Worm (Caenorhabditis elegans) whole organism, late embryonic: Measurements from ENCODE around the gene clec-231.

Experiments used
- ahr-1 ChIP-seq: sonication (generic microtip); optimal IDR thresholded peaks from 2 replicates; lab custom pipeline; 2016; ENCODE audit warnings: missing genetic modification characterization, missing compliant biosample characterization
- ama-1 ChIP-seq: fragments of 150-350 bp; optimal IDR thresholded peaks from 2 replicates; lab custom pipeline; 2014
- ceh-14 ChIP-seq: sonication (generic microtip); optimal IDR thresholded peaks from 2 replicates; lab custom pipeline; 2016; ENCODE audit warnings: missing genotype, missing genetic modification characterization, missing compliant biosample characterization
- ceh-18 ChIP-seq: sonication (generic microtip); optimal IDR thresholded peaks from 2 replicates; lab custom pipeline; 2016; ENCODE audit warnings: missing genetic modification characterization, missing compliant biosample characterization
- ceh-34 ChIP-seq: sonication (generic microtip); optimal IDR thresholded peaks from 2 replicates; lab custom pipeline; 2016; ENCODE audit warnings: mild to moderate bottlenecking, missing genetic modification characterization, missing compliant biosample characterization
- ceh-6 ChIP-seq: fragments of 200-800 bp; sonication (Bioruptor generic); optimal IDR thresholded peaks from 2 replicates; lab custom pipeline; 2018; ENCODE audit warnings: mild to moderate bottlenecking, missing genetic modification characterization, missing compliant biosample characterization
- ceh-9 ChIP-seq: sonication (generic microtip); optimal IDR thresholded peaks from 2 replicates; lab custom pipeline; 2016; ENCODE audit warnings: mild to moderate bottlenecking, missing genetic modification characterization, inconsistent platforms, missing compliant biosample characterization
- dve-1 ChIP-seq: sonication (generic microtip); optimal IDR thresholded peaks from 2 replicates; lab custom pipeline; 2017; ENCODE audit warnings: antibody characterized with exemption, mild to moderate bottlenecking, missing genetic modification characterization, missing compliant biosample characterization
- nhr-11 ChIP-seq: fragments of 150-350 bp; optimal IDR thresholded peaks from 2 replicates; lab custom pipeline; 2014; ENCODE audit warnings: missing biosample characterization, missing genetic modification characterization
- npax-4 ChIP-seq: sonication (generic microtip); optimal IDR thresholded peaks from 2 replicates; lab custom pipeline; 2016; ENCODE audit warnings: missing genetic modification characterization, missing compliant biosample characterization

DNA sequence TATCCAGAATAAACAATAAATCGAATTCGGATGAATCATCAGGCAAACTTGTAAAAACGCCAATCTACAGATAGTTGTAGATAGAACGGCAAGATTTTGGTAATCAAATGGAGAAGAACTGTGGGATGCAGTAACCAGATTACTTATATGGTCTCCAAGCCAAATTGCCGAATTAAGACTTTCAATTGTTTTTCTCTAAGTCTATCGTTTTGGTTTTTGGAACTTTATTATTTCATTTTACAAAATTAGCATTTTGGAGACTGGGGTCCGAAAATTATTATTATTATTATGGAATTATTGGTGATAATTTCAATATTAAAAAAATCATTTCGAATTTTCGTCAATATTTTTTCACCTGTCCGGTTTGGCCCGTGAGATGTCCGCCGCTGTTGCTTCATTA is 11.2 kb downstream of the clec-231 start, which contains the start of gene clec-228:
- no peak for TF ChIP-seq dve-1 (tag; lab: Kevin White, UChicago)
- no peak for TF ChIP-seq nhr-11 (tag; lab: Kevin White, UChicago)
- TF ChIP-seq ahr-1 (tag; lab: Kevin White, UChicago) = no peak
- no peak for TF ChIP-seq ceh-34 (tag; lab: Kevin White, UChicago)
- TF ChIP-seq npax-4 (tag; lab: Kevin White, UChicago) = no peak
- TF ChIP-seq ceh-6 (GFP tag; lab: Kevin White, UChicago) = no peak
- no peak for TF ChIP-seq ceh-14 (tag; lab: Kevin White, UChicago)
- no peak for TF ChIP-seq ceh-18 (tag; lab: Kevin White, UChicago)
- TF ChIP-seq ama-1 (lab: Kevin White, UChicago) = no peak
- TF ChIP-seq ceh-9 (tag; lab: Kevin White, UChicago) = no peak
